Worm (Caenorhabditis elegans) whole organism, L4/young adult: Measurements from ENCODE around the gene eral-1.

Experiments
- dao-5 ChIP-seq: sonication (generic microtip); optimal IDR thresholded peaks from 2 replicates; lab custom pipeline; 2016; ENCODE audit warnings: missing genotype, missing genetic modification characterization, moderate library complexity, missing compliant biosample characterization
- him-1 ChIP-seq: sonication (generic microtip); optimal IDR thresholded peaks from 2 replicates; lab custom pipeline; 2016; ENCODE audit warnings: missing genotype, missing genetic modification reagents, missing genetic modification characterization, missing compliant biosample characterization

- TF ChIP-seq him-1, result no peak
- no peak for TF ChIP-seq dao-5 (tag; lab: Kevin White, UChicago)
Measured at ce11 chrII:9619402-9619862, 29.9 kb upstream of the eral-1 start.
